Worm (Caenorhabditis elegans): ENCODE measurements around the gene C08E8.10.
"Not testable (repeated sequence)": the region's sequence is repeated elsewhere in the genome, so short reads cannot be mapped to it uniquely, and the experiment has no call there.

C08E8.10 gene

ce11 chrV:18302414-18302813, 37.3 kb downstream of the C08E8.10 start, which contains the start of gene Y51A2A.6:
Gene Y51A2A.6 (plus strand): TSS chrV:18302714.
- TF ChIP-seq dmd-6 (GFP tag; IDR thresholded peaks at IDR 0.05); ZK337.2 (GFP tag; IDR thresholded peaks at IDR 0.05); nhr-111 (GFP tag; optimal IDR thresholded peaks at IDR 0.05): not testable (repeated sequence)

- TF ChIP-seq nhr-48 (tag; optimal IDR thresholded peaks at IDR 0.05) (no peak), unc-62 (GFP tag; optimal IDR thresholded peaks at IDR 0.05 in 1 of 2) (peak in 1 of 2 experiments; percentile 96), unc-62 (tag; optimal IDR thresholded peaks at IDR 0.05) (no peak)
These were observed 40.4 kb downstream of the C08E8.10 start for ce11 chrV:18299313-18299712.

- TF ChIP-seq cey-2 (tag; optimal IDR thresholded peaks at IDR 0.05; ENCODE audit: borderline replicate concordance, insufficient read depth): no peak
- TF ChIP-seq lim-7 (GFP tag; IDR thresholded peaks at IDR 0.05): no peak
- TF ChIP-seq lin-39 (tag; optimal IDR thresholded peaks at IDR 0.05): no peak
- no peak for TF ChIP-seq aha-1 (tag)
- no peak for TF ChIP-seq php-3 (GFP tag; IDR thresholded peaks at IDR 0.05)
- TF ChIP-seq mep-1 (tag; optimal IDR thresholded peaks at IDR 0.05): no peak
- no peak for TF ChIP-seq fos-1 (tag; optimal IDR thresholded peaks at IDR 0.05)
- no peak for TF ChIP-seq nhr-42 (GFP tag; IDR thresholded peaks at IDR 0.05)
- no peak for TF ChIP-seq nhr-111 (GFP tag; optimal IDR thresholded peaks at IDR 0.05)
These were observed 41.2 kb downstream of the C08E8.10 start, which contains the start of gene Y51A2A.5 for ce11 chrV:18298506-18298905. Gene Y51A2A.5 (plus strand): TSS chrV:18298806.

ce11 chrV:18292295-18292694, 47.4 kb downstream of the C08E8.10 start, which contains the start of gene Y51A2A.12:
Gene Y51A2A.12 (plus strand): TSS chrV:18292595.
- TF ChIP-seq nhr-77 (tag; optimal IDR thresholded peaks at IDR 0.05): no peak
- no peak for TF ChIP-seq unc-39 (tag; optimal IDR thresholded peaks at IDR 0.05)
- TF ChIP-seq F49E8.2 (tag; optimal IDR thresholded peaks at IDR 0.05; ENCODE audit: borderline replicate concordance): no peak
- no peak for TF ChIP-seq saeg-2 (GFP tag; IDR thresholded peaks at IDR 0.05)
- TF ChIP-seq lin-1 (GFP tag; IDR thresholded peaks at IDR 0.05): no peak
- no peak for TF ChIP-seq sdz-12 (GFP tag; optimal IDR thresholded peaks at IDR 0.05)
- no peak for TF ChIP-seq T20F7.1 (GFP tag; optimal IDR thresholded peaks at IDR 0.05)
- TF ChIP-seq ceh-44 (GFP tag; IDR thresholded peaks at IDR 0.05): no peak
- no peak for TF ChIP-seq T26A8.4 (GFP tag; IDR thresholded peaks at IDR 0.05)
- TF ChIP-seq gei-8 (GFP tag; optimal IDR thresholded peaks at IDR 0.05): no peak
- TF ChIP-seq daf-16 (GFP tag; optimal IDR thresholded peaks at IDR 0.05): no peak
- no peak for TF ChIP-seq daf-16 (tag; optimal IDR thresholded peaks at IDR 0.05)
- TF ChIP-seq ceh-62 (tag; optimal IDR thresholded peaks at IDR 0.05): no peak
- no peak for TF ChIP-seq dmd-6 (GFP tag; IDR thresholded peaks at IDR 0.05)
- no peak for TF ChIP-seq nhr-102 (tag; optimal IDR thresholded peaks at IDR 0.05)
- TF ChIP-seq mxl-2 (GFP tag; conservative IDR thresholded peaks at IDR 0.05): no peak
- no peak for TF ChIP-seq Y105C5A.15 (GFP tag; IDR thresholded peaks at IDR 0.05)
- TF ChIP-seq dpl-1 (GFP tag; optimal IDR thresholded peaks at IDR 0.05): no peak

- TF ChIP-seq F10B5.3 (tag; optimal IDR thresholded peaks at IDR 0.05) (no peak), daf-19 (GFP tag; conservative IDR thresholded peaks at IDR 0.05) (no peak), php-3 (GFP tag; IDR thresholded peaks at IDR 0.05) (no peak), daf-16 (GFP tag; optimal IDR thresholded peaks at IDR 0.05) (no peak), daf-16 (tag; optimal IDR thresholded peaks at IDR 0.05) (no peak), dmd-9 (GFP tag; IDR thresholded peaks at IDR 0.05) (no peak), lin-38 (GFP tag; IDR thresholded peaks at IDR 0.05) (no peak), ctbp-1 (GFP tag; IDR thresholded peaks at IDR 0.05) (no peak), arid-1 (GFP tag; conservative IDR thresholded peaks at IDR 0.05) (no peak), lim-7 (GFP tag; IDR thresholded peaks at IDR 0.05) (no peak), Y48G9A.11 (GFP tag; IDR thresholded peaks at IDR 0.05) (no peak), fkh-10 (GFP tag; optimal IDR thresholded peaks at IDR 0.05) (no peak), tra-1 (GFP tag; IDR thresholded peaks at IDR 0.05) (no peak), T26A8.4 (GFP tag; IDR thresholded peaks at IDR 0.05) (no peak), egl-27 (tag; optimal IDR thresholded peaks at IDR 0.05) (no peak), mdt-29 (GFP tag; IDR thresholded peaks at IDR 0.05) (no peak), T20F7.1 (GFP tag; optimal IDR thresholded peaks at IDR 0.05) (no peak), hif-1 (tag; optimal IDR thresholded peaks at IDR 0.05) (no peak), ces-1 (GFP tag; optimal IDR thresholded peaks at IDR 0.05) (no peak), nhr-111 (GFP tag; optimal IDR thresholded peaks at IDR 0.05) (no peak), pqm-1 (tag; optimal IDR thresholded peaks at IDR 0.05) (no peak)
These were observed 49.1 kb downstream of the C08E8.10 start, which contains the start of gene Y51A2A.4 for ce11 chrV:18290642-18291041. Gene Y51A2A.4 (plus strand): TSS chrV:18290942.
